Fruit fly (Drosophila melanogaster) S2 (cell line): ENCODE measurements around the gene CG11498.

Experiments used
- CG8478 ChIP-seq: fragments of >200 bp; optimal IDR thresholded peaks from 2 replicates; lab custom pipeline; 2018
- CTCF ChIP-seq, 2 experiments: fragments of >200 bp; optimal IDR thresholded peaks; 2 replicates each; lab custom pipeline; 2018

CG11498 gene

dm6 chr3R:30163228-30163627 is 3.0 kb upstream of the CG11498 start:
- TF ChIP-seq CG8478 (no peak), CTCF (optimal IDR thresholded peaks at IDR 0.05; lab: Kevin White, UChicago) (no peak)

DNA sequence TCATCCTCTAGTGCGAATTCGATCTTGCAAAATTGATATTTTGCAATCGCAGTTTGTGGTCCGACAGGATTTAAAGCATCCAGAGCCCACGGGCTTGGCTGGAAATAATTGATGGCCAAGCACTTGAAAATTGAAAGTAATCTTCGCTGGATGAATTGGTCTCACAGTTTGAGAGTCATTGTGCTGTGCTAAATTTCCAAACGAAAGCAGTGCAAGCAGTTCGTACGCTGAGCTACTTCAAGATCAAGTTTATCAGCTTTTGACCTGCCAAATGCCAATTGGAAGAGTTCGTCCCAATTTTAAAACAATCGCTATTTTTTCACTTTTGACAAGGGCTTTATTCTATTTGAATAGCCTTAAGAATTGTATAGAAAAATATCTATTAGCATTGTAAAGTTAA is 6.4 kb downstream of the CG11498 start:
- TF ChIP-seq CG8478 (no peak), CTCF (optimal IDR thresholded peaks at IDR 0.05; lab: Kevin White, UChicago) (peak in 1 of 2 experiments; percentile 56)

DNA sequence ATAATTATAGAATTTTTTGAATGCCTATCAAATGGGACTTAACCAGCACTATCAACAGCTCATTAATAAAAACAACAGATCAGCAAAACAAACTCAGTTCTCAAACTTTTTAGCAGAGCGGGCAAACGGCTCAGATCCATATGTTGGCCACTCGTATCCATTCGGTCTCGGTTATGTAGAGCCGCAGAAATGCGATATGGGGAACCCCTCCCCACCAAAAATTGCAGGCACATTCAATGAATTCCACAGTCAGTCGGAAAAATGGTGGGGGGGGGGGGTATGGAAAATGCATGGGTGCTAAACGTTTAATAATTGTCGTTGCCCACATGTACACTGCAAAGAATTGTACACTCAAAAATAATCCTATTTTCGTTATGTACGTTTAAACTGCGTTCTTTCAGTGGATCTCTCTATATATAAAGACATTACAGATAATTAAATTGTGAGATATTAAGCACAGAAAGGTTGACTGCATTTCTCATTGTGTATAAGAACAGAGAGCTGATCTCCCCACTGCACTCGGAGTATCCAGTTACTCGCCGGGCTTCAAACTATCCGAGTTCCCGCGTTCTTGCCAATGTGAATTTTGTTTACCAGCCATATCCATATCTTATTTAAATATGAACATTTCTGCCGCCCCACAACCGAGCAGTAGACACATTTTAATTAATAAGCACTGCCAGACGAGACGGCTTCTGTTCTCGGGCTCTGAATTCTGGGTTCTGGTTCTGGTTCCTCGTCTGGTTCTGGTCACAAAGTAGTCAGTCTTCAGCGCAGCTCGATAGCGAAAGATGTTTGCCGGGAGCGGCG is 8.8 kb downstream of the CG11498 start, which contains the start of gene CG15529:
Gene CG15529, plus strand, starts transcription at position 760 of the 810 bp plus-strand sequence.
- TF ChIP-seq CTCF (optimal IDR thresholded peaks at IDR 0.05; lab: Kevin White, UChicago) (no peak), CG8478 (no peak)

- TF ChIP-seq CTCF (optimal IDR thresholded peaks at IDR 0.05; lab: Kevin White, UChicago) (no peak), CG8478 (no peak)
These were observed 9.7 kb downstream of the CG11498 start for dm6 chr3R:30150602-30151001.

- TF ChIP-seq CTCF (optimal IDR thresholded peaks at IDR 0.05; lab: Kevin White, UChicago) (no peak), CG8478 (no peak)
These were observed 10.8 kb downstream of the CG11498 start, which contains the start of gene AdoR for dm6 chr3R:30149506-30149905. AdoR (minus strand) TSS chr3R:30149606.

dm6 chr3R:30134063-30135047 is 25.9 kb downstream of the CG11498 start, which contains the start of gene Tpi:
Tpi (minus strand) TSS chr3R:30134599.
- TF ChIP-seq CG8478, result no peak
- TF ChIP-seq CTCF (optimal IDR thresholded peaks at IDR 0.05; lab: Kevin White, UChicago), result no peak

- TF ChIP-seq CTCF (optimal IDR thresholded peaks at IDR 0.05; lab: Kevin White, UChicago), result no peak
- no peak for TF ChIP-seq CG8478
These were observed 28.0 kb downstream of the CG11498 start, which contains the start of gene CG31029 for dm6 chr3R:30132295-30132694. CG31029 (minus strand) TSS chr3R:30132395.

DNA sequence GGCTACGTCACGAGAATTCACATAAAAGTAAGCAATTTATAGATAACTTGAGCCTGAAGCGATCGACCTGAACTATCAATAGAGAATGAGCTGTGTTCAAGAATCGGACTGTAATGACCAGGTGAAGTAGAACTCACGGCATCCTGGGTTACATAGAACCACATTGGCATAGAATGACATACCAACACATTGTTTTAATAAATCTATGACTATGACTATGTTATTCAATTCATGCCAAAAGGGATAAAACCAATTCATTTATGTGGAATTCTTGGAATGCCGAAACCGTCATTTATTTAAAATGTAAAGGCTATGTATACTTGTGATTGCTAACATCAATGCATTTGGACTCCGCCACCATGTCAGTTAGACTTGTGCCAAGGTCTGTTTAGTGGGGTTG is 31.3 kb downstream of the CG11498 start, which contains the start of gene Ppi1:
Gene Ppi1, minus strand, starts transcription at position 101 of the 400 bp plus-strand sequence.
- no peak for TF ChIP-seq CG8478
- no peak for TF ChIP-seq CTCF (optimal IDR thresholded peaks at IDR 0.05; lab: Kevin White, UChicago)

- TF ChIP-seq CTCF (optimal IDR thresholded peaks at IDR 0.05; lab: Kevin White, UChicago) (no peak), CG8478 (no peak)
These were observed 35.6 kb downstream of the CG11498 start, which contains the start of gene CG45073 for dm6 chr3R:30124635-30125034. CG45073 (minus strand) TSS chr3R:30124735.

DNA sequence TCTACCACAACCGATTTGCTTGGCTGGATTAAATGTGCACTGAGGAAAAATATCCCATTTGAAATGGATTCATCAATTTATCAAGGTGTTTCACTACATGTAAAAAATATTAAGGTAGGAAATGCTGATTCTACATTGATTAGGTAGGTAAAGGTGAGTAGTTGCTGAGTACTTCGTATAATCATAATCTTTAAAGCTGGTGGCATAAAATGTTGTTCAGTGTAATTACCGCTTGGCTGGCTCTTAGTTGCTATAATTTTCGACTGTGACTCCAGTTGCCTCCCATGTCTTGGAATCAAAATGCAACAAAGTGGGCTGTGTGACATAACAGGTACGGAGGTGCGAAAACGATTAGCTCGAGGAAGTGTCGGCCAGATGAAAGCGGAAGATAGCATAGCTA is 37.1 kb downstream of the CG11498 start, which contains the start of gene CG45072:
Gene CG45072, minus strand, starts transcription at position 101 of the 400 bp plus-strand sequence.
- TF ChIP-seq CG8478 (no peak), CTCF (optimal IDR thresholded peaks at IDR 0.05; lab: Kevin White, UChicago) (no peak)

DNA sequence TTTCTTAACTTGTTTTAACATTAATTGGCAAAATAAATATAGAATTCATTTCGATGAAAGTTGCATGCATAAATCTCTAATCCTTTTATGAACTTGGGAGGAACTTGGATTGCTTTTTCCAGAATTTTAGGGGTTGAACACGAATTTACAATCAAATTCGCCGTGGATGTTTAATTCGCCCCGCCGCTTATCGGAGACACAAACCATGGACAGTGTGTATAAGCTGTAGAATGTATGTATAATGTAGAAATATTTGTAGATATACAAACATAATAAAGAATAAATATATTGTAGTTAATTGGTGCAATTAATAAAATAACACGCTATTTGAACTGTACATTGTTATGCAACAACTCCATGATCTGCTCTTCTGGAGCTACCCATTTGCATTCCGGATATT is 38.5 kb downstream of the CG11498 start:
- TF ChIP-seq CG8478 (no peak), CTCF (optimal IDR thresholded peaks at IDR 0.05; lab: Kevin White, UChicago) (peak in 1 of 2 experiments; percentile 21)

DNA sequence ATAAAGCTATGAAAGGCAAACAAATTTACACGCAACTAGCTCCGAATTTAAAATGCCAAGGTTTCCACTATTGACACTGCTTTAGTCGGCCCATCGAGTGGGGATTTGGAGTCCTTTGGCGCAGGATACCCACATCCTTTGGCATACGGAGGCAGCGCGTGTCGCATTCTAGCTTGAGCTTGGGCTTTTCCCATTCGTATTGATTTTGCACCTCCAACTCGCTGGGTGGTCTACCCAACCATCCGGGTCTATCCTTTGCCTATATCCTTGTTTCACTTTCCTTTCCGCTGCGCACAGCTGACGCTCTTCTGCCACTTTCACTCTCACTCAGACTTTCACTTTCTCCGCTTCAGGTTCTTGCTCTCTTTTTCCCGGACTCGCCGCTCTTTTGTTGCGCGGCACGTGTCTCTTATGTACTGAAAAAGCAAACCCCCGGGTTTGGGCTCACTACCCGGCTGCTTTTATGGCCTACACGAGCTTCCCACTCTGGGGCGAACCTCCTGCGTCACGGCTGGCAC is 45.9 kb downstream of the CG11498 start:
- TF ChIP-seq CTCF (optimal IDR thresholded peaks at IDR 0.05; lab: Kevin White, UChicago) (no peak), CG8478 (no peak)

DNA sequence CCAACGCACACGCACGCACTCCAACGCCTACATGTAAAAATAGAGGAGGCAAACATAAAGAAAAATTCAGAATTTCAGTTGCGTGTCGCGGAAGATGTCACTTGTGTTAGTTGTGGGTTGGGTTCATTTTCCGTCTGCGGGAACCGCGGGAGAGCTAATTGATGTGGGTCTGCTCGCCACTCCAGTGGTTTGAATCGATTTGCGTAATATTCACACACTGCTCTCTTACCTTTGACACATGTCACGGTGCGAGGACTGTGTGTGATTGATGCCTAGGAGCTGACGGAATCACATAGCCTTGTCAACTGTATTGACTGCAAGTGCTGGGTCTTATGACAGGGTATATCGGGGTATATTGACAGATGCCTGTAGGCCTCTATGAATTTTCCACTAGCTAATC is 49.3 kb downstream of the CG11498 start:
- TF ChIP-seq CTCF (optimal IDR thresholded peaks at IDR 0.05; lab: Kevin White, UChicago) (no peak), CG8478 (no peak)

- TF ChIP-seq CG8478 (no peak), CTCF (optimal IDR thresholded peaks at IDR 0.05; lab: Kevin White, UChicago) (no peak)
These were observed 50.9 kb downstream of the CG11498 start for dm6 chr3R:30109380-30109779.

dm6 chr3R:30108639-30109038 is 51.6 kb downstream of the CG11498 start:
- TF ChIP-seq CTCF (optimal IDR thresholded peaks at IDR 0.05; lab: Kevin White, UChicago) (no peak), CG8478 (no peak)
